Worm (Caenorhabditis elegans): ENCODE data around the gene W02A2.5.

DNA sequence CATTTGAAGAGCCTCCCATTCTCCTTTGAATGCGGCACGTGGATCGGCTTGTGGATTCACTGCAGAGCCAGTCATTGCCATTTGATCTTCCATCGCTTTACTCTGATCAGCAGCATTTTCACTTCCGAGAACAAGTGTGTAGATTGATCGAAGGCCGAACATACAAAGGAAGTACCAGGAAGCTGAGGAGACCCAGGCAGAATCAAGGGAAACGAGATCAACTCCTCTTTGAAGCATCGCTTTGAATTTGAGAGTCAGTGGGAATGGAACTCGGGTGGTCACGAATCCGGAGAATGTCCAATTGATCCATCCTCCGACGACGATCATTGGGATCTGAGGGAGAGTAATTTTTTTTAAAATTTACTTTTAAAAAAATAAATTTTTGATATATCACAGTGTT is 37.9 kb downstream of the W02A2.5 start:
- TF ChIP-seq daf-12 (tag; optimal IDR thresholded peaks at IDR 0.05): no peak
- TF ChIP-seq ama-1 (optimal IDR thresholded peaks at IDR 0.05): no peak

Measured in whole organism, L4 larva.